Worm (Caenorhabditis elegans) whole organism, L1 larva: ENCODE measurements around the gene sax-1.
A peak's percentile ranks its signal among the peaks of the same experiment; 100 is the strongest.

Source experiments
- Y116A8C.19 ChIP-seq: sonication (generic microtip); optimal IDR thresholded peaks from 2 replicates; lab custom pipeline; 2016; ENCODE audit warnings: missing compliant biosample characterization, missing genetic modification characterization, borderline replicate concordance
- alr-1 ChIP-seq: fragments of 200-800 bp; sonication (Bioruptor generic); optimal IDR thresholded peaks from 2 replicates; lab custom pipeline; 2018; ENCODE audit warnings: borderline replicate concordance, mild to moderate bottlenecking, missing genetic modification characterization, missing compliant biosample characterization
- ceh-8 ChIP-seq: fragments of 200-800 bp; sonication (Bioruptor generic); optimal IDR thresholded peaks from 2 replicates; lab custom pipeline; 2018; ENCODE audit warnings: mild to moderate bottlenecking, missing genetic modification characterization, moderate library complexity, missing compliant biosample characterization
- ceh-82 ChIP-seq, 3 experiments: fragments of 150-350 bp in 1 of 3; sonication (generic microtip) in 2 of 3; optimal IDR thresholded peaks; 2 replicates each; lab custom pipeline; 2014 to 2017; ENCODE audit warnings: missing biosample characterization in 3 of 3, missing genetic modification characterization in 3 of 3
- ceh-88 ChIP-seq: fragments of 200-800 bp; sonication (Bioruptor generic); IDR thresholded peaks from 2 replicates; pipeline ENCODE4 v1.3.6; 2022; ENCODE audit warnings: missing genetic modification characterization, missing compliant biosample characterization
- ceh-90 ChIP-seq: sonication (generic microtip); optimal IDR thresholded peaks from 2 replicates; lab custom pipeline; 2016; ENCODE audit warnings: missing genetic modification characterization, missing compliant biosample characterization
- ces-1 ChIP-seq: fragments of 150-350 bp; optimal IDR thresholded peaks from 2 replicates; lab custom pipeline; 2014; ENCODE audit warnings: missing biosample characterization, missing genetic modification reagents, missing genetic modification characterization
- dpl-1 ChIP-seq, 3 experiments: fragments of 150-350 bp in 2 of 3; sonication (generic microtip) in 1 of 3; optimal IDR thresholded peaks; 2 replicates each; lab custom pipeline; 2014 to 2017; ENCODE audit warnings: missing biosample characterization in 3 of 3, missing genetic modification characterization in 3 of 3, missing genetic modification reagents in 3 of 3
- efl-1 ChIP-seq, 4 experiments: fragments of 150-350 bp; optimal IDR thresholded peaks in 3 of 4; peaks in 1 of 4; 1 replicate in 1 of 4; 2 replicates in 3 of 4; lab custom pipeline; 2014; ENCODE audit warnings: missing biosample characterization in 2 of 4, missing genetic modification characterization in 2 of 4, missing genetic modification reagents in 2 of 4
- ets-5 ChIP-seq: fragments of 200-800 bp; sonication (Bioruptor generic); IDR thresholded peaks from 2 replicates; pipeline ENCODE4 v1.3.6; 2022; ENCODE audit warnings: missing genetic modification characterization, missing compliant biosample characterization
- fkh-8 ChIP-seq: sonication (generic microtip); optimal IDR thresholded peaks from 2 replicates; lab custom pipeline; 2016; ENCODE audit warnings: mild to moderate bottlenecking, missing genetic modification characterization, missing compliant biosample characterization
- grh-1 ChIP-seq: fragments of 200-800 bp; sonication (Bioruptor generic); IDR thresholded peaks from 2 replicates; pipeline ENCODE4 v1.3.6; 2022; ENCODE audit warnings: missing genetic modification reagents, missing genetic modification characterization, missing compliant biosample characterization
- hlh-17 ChIP-seq: fragments of 200-800 bp; sonication (Bioruptor generic); optimal IDR thresholded peaks from 2 replicates; lab custom pipeline; 2018; ENCODE audit warnings: missing genetic modification characterization, mild to moderate bottlenecking, missing compliant biosample characterization, moderate library complexity, borderline replicate concordance
- isw-1 ChIP-seq: fragments of 200-800 bp; sonication (Bioruptor generic); IDR thresholded peaks from 2 replicates; pipeline ENCODE4 v1.3.6; 2022; ENCODE audit warnings: missing genetic modification characterization, missing compliant biosample characterization
- lin-14 ChIP-seq: fragments of 200-800 bp; sonication (Bioruptor generic); optimal IDR thresholded peaks from 2 replicates; lab custom pipeline; 2018; ENCODE audit warnings: mild to moderate bottlenecking, missing genetic modification characterization, moderate library complexity, missing compliant biosample characterization
- lin-39 ChIP-seq: fragments of 150-350 bp; optimal IDR thresholded peaks from 2 replicates; lab custom pipeline; 2014; ENCODE audit warnings: missing biosample characterization, missing genetic modification reagents, missing genetic modification characterization
- mdl-1 ChIP-seq, 2 experiments: fragments of 150-350 bp; optimal IDR thresholded peaks; 2 replicates each; lab custom pipeline; 2014 to 2017; ENCODE audit warnings: missing biosample characterization in 2 of 2, missing genetic modification characterization in 2 of 2, inconsistent platforms in 1 of 2
- mef-2 ChIP-seq: fragments of 150-350 bp; optimal IDR thresholded peaks from 2 replicates; lab custom pipeline; 2014; ENCODE audit warnings: missing biosample characterization, missing genetic modification characterization
- mep-1 ChIP-seq: fragments of 150-350 bp; optimal IDR thresholded peaks from 2 replicates; lab custom pipeline; 2014; ENCODE audit warnings: missing biosample characterization, missing genetic modification characterization
- nhr-19 ChIP-seq: fragments of 200-800 bp; sonication (Bioruptor generic); conservative IDR thresholded peaks from 2 replicates; pipeline ENCODE4 v1.3.6; 2022; ENCODE audit warnings: missing genetic modification characterization, missing compliant biosample characterization
- nhr-71 ChIP-seq: sonication (generic microtip); optimal IDR thresholded peaks from 2 replicates; lab custom pipeline; 2016; ENCODE audit warnings: mild to moderate bottlenecking, missing genetic modification characterization, moderate library complexity, missing compliant biosample characterization
- nhr-84 ChIP-seq: sonication (generic microtip); optimal IDR thresholded peaks from 2 replicates; lab custom pipeline; 2017; ENCODE audit warnings: missing biosample characterization, missing genetic modification characterization
- nhr-90 ChIP-seq: sonication (generic microtip); optimal IDR thresholded peaks from 2 replicates; lab custom pipeline; 2016; ENCODE audit warnings: mild to moderate bottlenecking, missing genetic modification characterization, missing compliant biosample characterization; ENCODE audit not compliant: poor library complexity
- pqm-1 ChIP-seq: sonication (generic microtip); optimal IDR thresholded peaks from 3 replicates; lab custom pipeline; 2017; ENCODE audit warnings: missing biosample characterization, missing genetic modification characterization
- snpc-4 ChIP-seq: fragments of 150-350 bp; optimal IDR thresholded peaks from 2 replicates; lab custom pipeline; 2014; ENCODE audit warnings: missing biosample characterization, missing genetic modification characterization
- snu-23 ChIP-seq: sonication (generic microtip); optimal IDR thresholded peaks from 2 replicates; lab custom pipeline; 2016; ENCODE audit warnings: missing genetic modification characterization, missing compliant biosample characterization
- sup-37 ChIP-seq: fragments of 200-800 bp; sonication (Bioruptor generic); optimal IDR thresholded peaks from 2 replicates; lab custom pipeline; 2018; ENCODE audit warnings: mild to moderate bottlenecking, missing genetic modification characterization, missing compliant biosample characterization
- swsn-7 ChIP-seq: sonication (generic microtip); optimal IDR thresholded peaks from 2 replicates; lab custom pipeline; 2016; ENCODE audit warnings: missing genetic modification characterization, missing compliant biosample characterization
- unc-62 ChIP-seq: fragments of 150-350 bp; optimal IDR thresholded peaks from 2 replicates; lab custom pipeline; 2014; ENCODE audit warnings: missing biosample characterization, missing genetic modification reagents, missing genetic modification characterization
- unc-98 ChIP-seq: fragments of 200-800 bp; sonication (Bioruptor generic); IDR thresholded peaks from 2 replicates; pipeline ENCODE4 v1.3.6; 2022; ENCODE audit warnings: missing genetic modification characterization, missing compliant biosample characterization
- vab-15 ChIP-seq: sonication (generic microtip); optimal IDR thresholded peaks from 2 replicates; lab custom pipeline; 2017; ENCODE audit warnings: missing genotype, mild to moderate bottlenecking, missing genetic modification characterization, missing compliant biosample characterization

sax-1 gene

DNA sequence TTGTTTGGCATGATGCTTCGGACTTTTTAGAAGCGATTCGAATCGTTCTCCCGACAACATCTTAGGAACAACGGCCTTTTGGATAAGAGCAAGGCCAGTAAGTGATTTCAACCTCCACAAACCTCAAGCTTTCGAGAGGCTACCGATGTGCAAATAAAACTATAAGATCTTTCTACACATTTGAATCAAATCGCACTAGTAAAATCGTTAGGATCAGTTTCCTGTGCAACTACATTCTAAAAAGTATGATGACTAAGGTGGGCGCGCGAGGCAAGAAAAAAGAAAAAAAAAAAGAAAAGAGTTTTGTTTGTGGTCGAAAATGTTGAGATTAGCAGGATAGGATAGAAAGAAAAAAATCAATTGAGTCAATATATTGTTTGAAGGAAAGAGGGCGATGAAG, 5.2 kb downstream of the sax-1 start, which contains the start of gene tmem-24:
Gene tmem-24 (minus strand): TSS at position 101 of the 400 bp plus-strand sequence.
- no peak for TF ChIP-seq mdl-1 (tag; optimal IDR thresholded peaks at IDR 0.05; lab: Kevin White, UChicago)
- TF ChIP-seq dpl-1 (GFP tag; optimal IDR thresholded peaks at IDR 0.05; lab: Kevin White, UChicago) = no peak
- no peak for TF ChIP-seq ceh-88 (GFP tag; lab: Robert Waterston, UW)
- no peak for TF ChIP-seq unc-98 (GFP tag; lab: Robert Waterston, UW)
- no peak for TF ChIP-seq Y116A8C.19 (tag; lab: Kevin White, UChicago)
- TF ChIP-seq nhr-84 (tag; lab: Kevin White, UChicago) = no peak
- TF ChIP-seq snu-23 = no peak
- no peak for TF ChIP-seq snpc-4 (tag; lab: Kevin White, UChicago)

- no peak for TF ChIP-seq efl-1 (optimal IDR thresholded peaks at IDR 0.05; lab: Kevin White, UChicago)
- peak in 1 of 2 experiments; percentile 42 for TF ChIP-seq efl-1 (GFP tag; optimal IDR thresholded peaks at IDR 0.05 in 1 of 2; lab: Kevin White, UChicago)
- no peak for TF ChIP-seq nhr-19
- TF ChIP-seq lin-14 (GFP tag; lab: Kevin White, UChicago) = peak; percentile 52
These were observed 15.2 kb downstream of the sax-1 start for ce11 chrX:3634782-3635181.

ce11 chrX:3633654-3634053, 16.3 kb downstream of the sax-1 start, which contains the start of gene gst-11:
Gene gst-11, minus strand, starts transcription at chrX:3633754.
- TF ChIP-seq ceh-8 (GFP tag; lab: Kevin White, UChicago) = peak; percentile 25
- TF ChIP-seq ceh-90 (tag; lab: Kevin White, UChicago) = no peak
- no peak for TF ChIP-seq lin-39 (tag; lab: Kevin White, UChicago)
- no peak for TF ChIP-seq ces-1 (GFP tag; lab: Kevin White, UChicago)
- no peak for TF ChIP-seq ceh-88 (GFP tag; lab: Robert Waterston, UW)
- no peak for TF ChIP-seq mef-2 (tag; lab: Kevin White, UChicago)
- TF ChIP-seq, all 84 proteins: peak for 1

ce11 chrX:3631550-3631949, 18.4 kb downstream of the sax-1 start:
- TF ChIP-seq unc-62 (GFP tag; lab: Kevin White, UChicago) = no peak
- TF ChIP-seq hlh-17 = peak; percentile 30
- peak; percentile 36 for TF ChIP-seq alr-1 (tag; lab: Kevin White, UChicago)
- TF ChIP-seq ets-5 (GFP tag; lab: Robert Waterston, UW) = peak; percentile 87; the same call in 1 of the 2 replicates
- 0 out of 2 replicates have a peak, but pooled peaks have one; percentile 8 for TF ChIP-seq unc-98 (GFP tag; lab: Robert Waterston, UW)
- no peak for TF ChIP-seq mef-2 (tag; lab: Kevin White, UChicago)
- TF ChIP-seq nhr-90 (tag; lab: Kevin White, UChicago) = no peak

DNA sequence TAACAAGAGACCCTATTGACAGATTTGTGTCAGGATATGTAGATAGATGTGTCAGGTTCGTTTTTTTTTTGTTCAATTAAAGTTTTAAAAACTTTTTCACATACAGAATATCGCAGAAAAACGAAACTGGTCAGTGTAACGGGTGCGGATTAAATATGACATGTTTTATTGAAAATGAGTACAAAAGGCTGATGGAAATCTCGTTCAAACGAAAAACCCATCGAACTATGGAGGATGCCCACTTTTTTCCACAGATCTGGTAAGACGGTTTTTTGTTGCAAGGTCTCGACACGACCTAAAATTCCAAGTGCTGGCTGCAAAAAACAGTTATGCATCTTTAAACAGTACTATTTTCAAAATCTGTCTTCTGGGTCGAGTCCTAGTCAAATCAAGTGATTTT, 19.9 kb downstream of the sax-1 start:
- no peak for TF ChIP-seq grh-1 (GFP tag; lab: Robert Waterston, UW)

DNA sequence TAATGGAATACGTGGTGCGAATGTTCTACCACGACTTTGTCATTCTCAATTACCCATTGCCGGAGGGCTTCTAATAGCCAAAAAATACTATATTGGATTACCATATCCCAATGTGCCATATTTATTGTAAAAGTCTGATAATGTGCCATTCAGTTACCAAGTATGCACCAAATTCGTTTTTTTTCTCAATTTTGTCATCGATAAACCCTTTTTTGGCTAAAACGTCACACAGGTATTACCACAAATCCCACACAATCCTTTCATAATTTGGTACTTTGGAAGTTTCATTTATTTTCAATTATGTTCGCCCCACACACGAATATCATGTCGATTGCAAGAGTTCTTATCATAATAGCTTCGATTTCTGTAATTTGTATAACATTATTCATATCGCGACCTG, 21.9 kb downstream of the sax-1 start, which contains the start of gene vep-2:
Gene vep-2 (plus strand): TSS at position 301 of the 400 bp plus-strand sequence.
- TF ChIP-seq isw-1 (no peak), sup-37 (no peak), ceh-82 (tag; optimal IDR thresholded peaks at IDR 0.05; lab: Kevin White, UChicago) (no peak), mep-1 (tag; lab: Kevin White, UChicago) (no peak), hlh-17 (no peak), vab-15 (tag; lab: Kevin White, UChicago) (no peak), grh-1 (GFP tag; lab: Robert Waterston, UW) (no peak), swsn-7 (tag; lab: Kevin White, UChicago) (no peak), pqm-1 (no peak), ets-5 (GFP tag; lab: Robert Waterston, UW) (no peak), fkh-8 (tag; lab: Kevin White, UChicago) (no peak), nhr-71 (no peak)
